Fruit fly (Drosophila melanogaster): ENCODE data around the gene Mo25.

DNA sequence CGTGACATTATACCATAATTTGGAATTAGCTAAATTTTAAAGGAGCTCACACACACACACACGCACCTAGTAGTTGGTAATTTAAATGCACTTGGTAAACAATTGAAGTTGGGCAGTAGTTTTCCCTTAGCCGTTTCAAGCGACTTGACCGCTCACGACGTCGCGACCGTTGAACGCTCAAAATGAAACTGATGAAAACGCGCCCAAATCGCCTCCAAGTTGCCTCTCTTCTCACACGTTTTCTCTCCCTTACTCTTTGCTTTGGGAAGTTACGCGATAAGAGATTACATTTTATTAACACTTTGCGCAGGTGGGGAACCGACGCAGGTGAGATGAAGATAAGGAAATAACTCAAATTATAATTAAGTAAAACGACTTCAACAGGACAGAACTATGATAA, 43.1 kb downstream of the Mo25 start:
- no peak for TF ChIP-seq CG8478 (optimal IDR thresholded peaks at IDR 0.05)
- TF ChIP-seq CTCF (optimal IDR thresholded peaks at IDR 0.05): no peak
